Fruit fly (Drosophila melanogaster): ENCODE data around the gene ninaA.
A peak's percentile ranks its signal among the peaks of the same experiment; 100 is the strongest.

ninaA gene

dm6 chr2L:846167-846868 is 30.8 kb upstream of the ninaA start (continued):
- TF ChIP-seq chm (GFP tag; IDR thresholded peaks at IDR 0.05) (peak; percentile 34; the same call in 1 of the 2 replicates), fd96Cb (tag; optimal IDR thresholded peaks at IDR 0.05) (peak; percentile 64), Ravus (GFP tag; IDR thresholded peaks at IDR 0.05) (no peak), odd (GFP tag; optimal IDR thresholded peaks at IDR 0.05) (peak; percentile 29), pzg (GFP tag; optimal IDR thresholded peaks at IDR 0.05) (no peak), CG42726 (GFP tag; IDR thresholded peaks at IDR 0.05; ENCODE audit: partially characterized antibody) (no peak), CG12071 (GFP tag; optimal IDR thresholded peaks at IDR 0.05) (peak; percentile 74), CG10431 (GFP tag; optimal IDR thresholded peaks at IDR 0.05) (no peak), cato (GFP tag; optimal IDR thresholded peaks at IDR 0.05; ENCODE audit: borderline replicate concordance) (peak; percentile 1), run (tag; optimal IDR thresholded peaks at IDR 0.05) (peak; percentile 38), D19A (tag; optimal IDR thresholded peaks at IDR 0.05) (peak; percentile 47), Opbp (GFP tag; IDR thresholded peaks at IDR 0.05; ENCODE audit: partially characterized antibody) (no peak), CG2712 (tag; optimal IDR thresholded peaks at IDR 0.05) (peak; percentile 62), ham (GFP tag; IDR thresholded peaks at IDR 0.05) (no peak), da (GFP tag; optimal IDR thresholded peaks at IDR 0.05) (no peak), Bteb2 (GFP tag; optimal IDR thresholded peaks at IDR 0.05) (no peak), CG12299 (tag; optimal IDR thresholded peaks at IDR 0.05) (peak; percentile 18), CG9215 (GFP tag; IDR thresholded peaks at IDR 0.05) (no peak), psq (GFP tag; optimal IDR thresholded peaks at IDR 0.05) (no peak), ci (GFP tag; IDR thresholded peaks at IDR 0.05) (peak; percentile 44; the same call in 2 of the 3 replicates), CG11695 (GFP tag; IDR thresholded peaks at IDR 0.05) (no peak), org-1 (GFP tag; optimal IDR thresholded peaks at IDR 0.05) (peak; percentile 58), lov (optimal IDR thresholded peaks at IDR 0.05) (no peak), lov (GFP tag; IDR thresholded peaks at IDR 0.05) (no peak), CrebB (tag; optimal IDR thresholded peaks at IDR 0.05) (no peak), CoRest (tag; optimal IDR thresholded peaks at IDR 0.05) (peak; percentile 68), grau (tag; optimal IDR thresholded peaks at IDR 0.05) (peak; percentile 62), yki (optimal IDR thresholded peaks at IDR 0.05) (no peak), HLHmδ (GFP tag; optimal IDR thresholded peaks at IDR 0.05) (no peak), CG33557 (GFP tag; optimal IDR thresholded peaks at IDR 0.05) (no peak), CG34422 (GFP tag; IDR thresholded peaks at IDR 0.05) (peak; percentile 8; the same call in 1 of the 3 replicates), unc-4 (GFP tag; IDR thresholded peaks at IDR 0.05; ENCODE audit: partially characterized antibody) (no peak), al (GFP tag; IDR thresholded peaks at IDR 0.05) (no peak), CG7987 (GFP tag; optimal IDR thresholded peaks at IDR 0.05) (no peak), Xbp1 (GFP tag; optimal IDR thresholded peaks at IDR 0.05) (peak; percentile 48), CG8944 (GFP tag; optimal IDR thresholded peaks at IDR 0.05) (no peak), prd (optimal IDR thresholded peaks at IDR 0.05) (no peak), prd (GFP tag; IDR thresholded peaks at IDR 0.05) (peak; percentile 62; the same call in 2 of the 3 replicates), nmo (GFP tag; optimal IDR thresholded peaks at IDR 0.05) (peak; percentile 77), CG1792 (GFP tag; optimal IDR thresholded peaks at IDR 0.05) (peak; percentile 30), CG9609 (GFP tag; optimal IDR thresholded peaks at IDR 0.05) (peak; percentile 33), CG4424 (GFP tag; optimal IDR thresholded peaks at IDR 0.05) (peak; percentile 56), CG12219 (GFP tag; optimal IDR thresholded peaks at IDR 0.05) (peak; percentile 68), sd (tag; optimal IDR thresholded peaks at IDR 0.05) (no peak), bigmax (GFP tag; optimal IDR thresholded peaks at IDR 0.05) (no peak), CG30403 (GFP tag; optimal IDR thresholded peaks at IDR 0.05) (peak; percentile 66), ash1 (GFP tag; optimal IDR thresholded peaks at IDR 0.05) (no peak), BtbVII (GFP tag; optimal IDR thresholded peaks at IDR 0.05) (peak; percentile 37), tup (GFP tag; optimal IDR thresholded peaks at IDR 0.05) (no peak), CG13894 (tag; optimal IDR thresholded peaks at IDR 0.05) (no peak)

Data from whole organism, embryonic.